Fruit fly (Drosophila melanogaster) whole organism, embryonic: ENCODE measurements around the gene CG5910.

Experiments used
- Ada2b ChIP-seq: fragments of 200-800 bp; sonication (Bioruptor generic); IDR thresholded peaks from 2 replicates; pipeline ENCODE4 v1.3.6; 2022; ENCODE audit warnings: missing biosample characterization, missing genetic modification characterization
- Adf1 ChIP-seq: fragments of 200-800 bp; sonication (Bioruptor generic); IDR thresholded peaks from 2 replicates; pipeline ENCODE4 v1.3.6; 2022; ENCODE audit warnings: missing biosample characterization, missing genetic modification characterization
- Bdp1 ChIP-seq: fragments of 200-800 bp; sonication (Bioruptor generic); optimal IDR thresholded peaks from 3 replicates; lab custom pipeline; 2016; ENCODE audit warnings: missing biosample characterization, missing genetic modification characterization
- BtbVII ChIP-seq: fragments of 200-800 bp; sonication (Bioruptor generic); optimal IDR thresholded peaks from 3 replicates; lab custom pipeline; 2017; ENCODE audit warnings: missing biosample characterization, mild to moderate bottlenecking, missing genetic modification characterization
- CG10267 ChIP-seq: fragments of 200-800 bp; sonication (Bioruptor generic); optimal IDR thresholded peaks from 2 replicates; lab custom pipeline; 2018; ENCODE audit warnings: missing biosample characterization, mild to moderate bottlenecking, missing genetic modification characterization, moderate library complexity
- CG10543 ChIP-seq: fragments of 200-800 bp; sonication (Bioruptor generic); optimal IDR thresholded peaks from 3 replicates; lab custom pipeline; 2017; ENCODE audit warnings: missing biosample characterization, mild to moderate bottlenecking, missing genetic modification characterization, moderate library complexity
- CG11247 ChIP-seq: fragments of 200-800 bp; sonication (Bioruptor generic); IDR thresholded peaks from 2 replicates; pipeline ENCODE4 v1.3.6; 2022; ENCODE audit warnings: missing biosample characterization, missing genetic modification characterization
- CG11456 ChIP-seq: fragments of 200-800 bp; sonication (Bioruptor generic); IDR thresholded peaks from 3 replicates; pipeline ENCODE4 v1.3.6; 2022; ENCODE audit warnings: missing biosample characterization, missing genetic modification characterization
- CG13287 ChIP-seq: fragments of 200-800 bp; sonication (Bioruptor generic); IDR thresholded peaks from 2 replicates; pipeline ENCODE4 v1.3.6; 2022; ENCODE audit warnings: missing biosample characterization, missing genetic modification characterization; ENCODE audit not compliant: partially characterized antibody
- CG14014 ChIP-seq: fragments of 200-800 bp; sonication (Bioruptor generic); IDR thresholded peaks from 2 replicates; pipeline ENCODE4 v1.3.6; 2022; ENCODE audit warnings: missing biosample characterization, missing genetic modification characterization
- CG14965 ChIP-seq: fragments of 200-800 bp; sonication (Bioruptor generic); optimal IDR thresholded peaks from 2 replicates; lab custom pipeline; 2016; ENCODE audit warnings: missing biosample characterization, missing genetic modification characterization, borderline replicate concordance
- CG18619 ChIP-seq: fragments of 200-800 bp; sonication (Bioruptor generic); optimal IDR thresholded peaks from 3 replicates; lab custom pipeline; 2017; ENCODE audit warnings: missing biosample characterization, mild to moderate bottlenecking, missing genetic modification characterization
- CG4328 ChIP-seq: fragments of 200-800 bp; sonication (Bioruptor generic); optimal IDR thresholded peaks from 3 replicates; lab custom pipeline; 2017; ENCODE audit warnings: missing biosample characterization, missing genetic modification reagents, missing genetic modification characterization
- CG7928 ChIP-seq: fragments of 200-800 bp; sonication (Bioruptor generic); optimal IDR thresholded peaks from 2 replicates; lab custom pipeline; 2017; ENCODE audit warnings: missing biosample characterization, mild to moderate bottlenecking, missing genetic modification characterization
- CG8388 ChIP-seq: fragments of 200-800 bp; sonication (Bioruptor generic); optimal IDR thresholded peaks from 2 replicates; lab custom pipeline; 2019; ENCODE audit warnings: missing biosample characterization, mild to moderate bottlenecking, missing genetic modification characterization, moderate library complexity
- CG8765 ChIP-seq: fragments of 200-800 bp; sonication (Bioruptor generic); IDR thresholded peaks from 2 replicates; pipeline ENCODE4 v1.3.6; 2022; ENCODE audit warnings: missing biosample characterization, missing genetic modification characterization
- CG8924 ChIP-seq: fragments of 200-800 bp; optimal IDR thresholded peaks from 3 replicates; lab custom pipeline; 2019; ENCODE audit warnings: missing biosample characterization, mild to moderate bottlenecking, missing genetic modification characterization, moderate library complexity
- CG9797 ChIP-seq: fragments of 200-800 bp; sonication (Bioruptor generic); optimal IDR thresholded peaks from 3 replicates; lab custom pipeline; 2018; ENCODE audit warnings: missing biosample characterization, mild to moderate bottlenecking, missing genetic modification characterization
- Dek ChIP-seq: fragments of 200-800 bp; sonication (Bioruptor generic); optimal IDR thresholded peaks from 3 replicates; lab custom pipeline; 2019; ENCODE audit warnings: missing biosample characterization, mild to moderate bottlenecking, missing genetic modification characterization, moderate library complexity
- Dp ChIP-seq: fragments of 200-800 bp; sonication (Bioruptor generic); optimal IDR thresholded peaks from 2 replicates; lab custom pipeline; 2018; ENCODE audit warnings: missing biosample characterization, mild to moderate bottlenecking, missing genetic modification characterization, moderate library complexity
- E2f1 ChIP-seq: fragments of 200-800 bp; sonication (Bioruptor generic); IDR thresholded peaks from 2 replicates; pipeline ENCODE4 v1.3.6; 2022; ENCODE audit warnings: missing biosample characterization, missing genetic modification characterization
- Hmx ChIP-seq: fragments of 200-800 bp; sonication (Bioruptor generic); optimal IDR thresholded peaks from 2 replicates; lab custom pipeline; 2016; ENCODE audit warnings: missing biosample characterization, missing genetic modification characterization
- Med ChIP-seq: fragments of 200-800 bp; sonication (Bioruptor generic); peaks from one replicate; lab custom pipeline; 2016; ENCODE audit warnings: missing biosample characterization, missing genetic modification characterization, mild to moderate bottlenecking, inconsistent platforms, moderate library complexity
- Neu2 ChIP-seq: fragments of 200-800 bp; sonication (Bioruptor generic); optimal IDR thresholded peaks from 3 replicates; lab custom pipeline; 2016; ENCODE audit warnings: missing biosample characterization, missing genetic modification characterization, borderline replicate concordance
- NfI ChIP-seq: fragments of 200-800 bp; sonication (Bioruptor generic); optimal IDR thresholded peaks from 3 replicates; lab custom pipeline; 2018; ENCODE audit warnings: missing biosample characterization, mild to moderate bottlenecking, missing genetic modification characterization, moderate library complexity
- Oaz ChIP-seq: fragments of 200-800 bp; sonication (Bioruptor generic); IDR thresholded peaks from 2 replicates; pipeline ENCODE4 v1.3.6; 2022; ENCODE audit warnings: missing biosample characterization, missing genetic modification characterization
- Rfx ChIP-seq: fragments of 200-800 bp; sonication (Bioruptor generic); IDR thresholded peaks from 2 replicates; pipeline ENCODE4 v1.3.6; 2022; ENCODE audit warnings: missing biosample characterization, missing genetic modification characterization
- chinmo ChIP-seq: fragments of 200-800 bp; sonication (Bioruptor generic); IDR thresholded peaks from 4 replicates; pipeline ENCODE4 v1.3.6; 2022; ENCODE audit warnings: missing biosample characterization, missing genetic modification characterization; ENCODE audit not compliant: partially characterized antibody
- ci ChIP-seq: fragments of 200-800 bp; sonication (Bioruptor generic); IDR thresholded peaks from 3 replicates; pipeline ENCODE4 v1.3.6; 2022; ENCODE audit warnings: missing biosample characterization, missing genetic modification characterization
- crol ChIP-seq: fragments of 200-800 bp; sonication (Bioruptor generic); IDR thresholded peaks from 2 replicates; pipeline ENCODE4 v1.3.6; 2022; ENCODE audit warnings: missing biosample characterization, missing genetic modification characterization
- cwo ChIP-seq: fragments of 200-800 bp; sonication (Bioruptor generic); optimal IDR thresholded peaks from 3 replicates; lab custom pipeline; 2017; ENCODE audit warnings: missing biosample characterization, missing genetic modification characterization, mild to moderate bottlenecking, moderate library complexity, missing genetic modification reagents
- ewg ChIP-seq: fragments of 200-800 bp; sonication (Bioruptor generic); optimal IDR thresholded peaks from 3 replicates; lab custom pipeline; 2017; ENCODE audit warnings: mild to moderate bottlenecking, missing biosample characterization, missing genetic modification reagents, missing genetic modification characterization
- fd102C ChIP-seq: fragments of 200-800 bp; sonication (Bioruptor generic); optimal IDR thresholded peaks from 2 replicates; lab custom pipeline; 2018; ENCODE audit warnings: missing biosample characterization, mild to moderate bottlenecking, missing genetic modification characterization, moderate library complexity
- gro ChIP-seq: fragments of 200-800 bp; sonication (Bioruptor generic); optimal IDR thresholded peaks from 2 replicates; lab custom pipeline; 2016; ENCODE audit warnings: missing biosample characterization, missing genetic modification characterization
- hb ChIP-seq: fragments of 200-800 bp; sonication (Bioruptor generic); IDR thresholded peaks from 3 replicates; pipeline ENCODE4 v1.3.6; 2022; ENCODE audit warnings: missing biosample characterization, missing genetic modification characterization; ENCODE audit not compliant: partially characterized antibody
- inv ChIP-seq: fragments of 200-800 bp; sonication (Bioruptor generic); IDR thresholded peaks from 2 replicates; pipeline ENCODE4 v1.3.6; 2022; ENCODE audit warnings: missing biosample characterization, missing genetic modification characterization; ENCODE audit not compliant: partially characterized antibody
- mirr ChIP-seq: fragments of 200-800 bp; sonication (Bioruptor generic); optimal IDR thresholded peaks from 3 replicates; lab custom pipeline; 2018; ENCODE audit warnings: missing biosample characterization, mild to moderate bottlenecking, missing genetic modification characterization
- nau ChIP-seq: fragments of 200-800 bp; sonication (Bioruptor generic); optimal IDR thresholded peaks from 3 replicates; lab custom pipeline; 2017; ENCODE audit warnings: missing biosample characterization, mild to moderate bottlenecking, missing genetic modification characterization, missing genetic modification reagents
- pnt ChIP-seq: fragments of 200-800 bp; sonication (Bioruptor generic); optimal IDR thresholded peaks from 3 replicates; lab custom pipeline; 2016; ENCODE audit warnings: missing biosample characterization, missing genetic modification characterization
- psq ChIP-seq: fragments of 200-800 bp; sonication (Bioruptor generic); optimal IDR thresholded peaks from 2 replicates; lab custom pipeline; 2017; ENCODE audit warnings: missing biosample characterization, missing genetic modification characterization
- so ChIP-seq: fragments of 200-800 bp; sonication (Bioruptor generic); IDR thresholded peaks from 3 replicates; pipeline ENCODE4 v1.3.6; 2022; ENCODE audit warnings: missing biosample characterization, missing genetic modification characterization
- sr ChIP-seq: fragments of 200-800 bp; sonication (Bioruptor generic); IDR thresholded peaks from 3 replicates; pipeline ENCODE4 v1.3.6; 2022; ENCODE audit warnings: missing biosample characterization, missing genetic modification characterization
- sug ChIP-seq: fragments of 200-800 bp; optimal IDR thresholded peaks from 2 replicates; lab custom pipeline; 2019; ENCODE audit warnings: missing biosample characterization, mild to moderate bottlenecking, missing genetic modification characterization, moderate library complexity
- tio ChIP-seq: fragments of 200-800 bp; sonication (Bioruptor generic); optimal IDR thresholded peaks from 2 replicates; lab custom pipeline; 2017; ENCODE audit warnings: missing biosample characterization, missing genetic modification characterization, inconsistent platforms
- unpg ChIP-seq: fragments of 200-800 bp; sonication (Bioruptor generic); optimal IDR thresholded peaks from 3 replicates; lab custom pipeline; 2018; ENCODE audit warnings: missing biosample characterization, mild to moderate bottlenecking, missing genetic modification characterization, moderate library complexity
- z ChIP-seq: fragments of 200-800 bp; sonication (Bioruptor generic); IDR thresholded peaks from 3 replicates; pipeline ENCODE4 v1.3.6; 2022; ENCODE audit warnings: missing biosample characterization, missing genetic modification characterization

The CG5910 gene

DNA sequence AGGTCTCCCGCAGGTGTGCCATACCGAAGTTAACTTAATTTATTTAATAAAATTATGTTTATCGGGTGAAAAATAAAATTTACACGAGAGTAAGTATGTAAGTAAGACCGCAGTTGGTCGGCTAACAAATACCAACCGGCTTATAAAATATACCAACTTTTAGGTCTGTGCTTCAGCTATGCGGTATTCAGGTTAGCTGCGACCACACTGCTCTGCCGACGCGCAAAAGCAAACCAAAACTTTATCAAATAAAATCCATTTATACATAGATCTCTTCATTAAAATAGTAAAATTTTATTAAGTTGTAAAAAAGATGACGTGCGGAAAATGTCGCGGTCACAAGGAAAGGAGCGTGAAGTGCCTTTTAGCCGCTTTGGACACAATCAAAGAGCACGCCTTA lies 6.2 kb upstream of the CG5910 start, which contains the start of the genes mRpL15 and CtIP (continued):
- TF ChIP-seq Dp (GFP tag; lab: Kevin White, UChicago) (peak; percentile 62), sug (tag; lab: Kevin White, UChicago) (peak; percentile 1), CG10267 (tag; lab: Kevin White, UChicago) (peak; percentile 26), CG13287 (peak; percentile 51; the same call in 1 of the 2 replicates), CG8924 (tag; lab: Kevin White, UChicago) (peak; percentile 3), Ada2b (GFP tag; lab: Robert Waterston, UW) (no peak), CG9797 (peak; percentile 83)

dm6 chr3L:20439772-20440171 lies 2.4 kb upstream of the CG5910 start, which contains the start of gene Hpd:
Gene Hpd, minus strand, starts transcription at chr3L:20439872.
- TF ChIP-seq chinmo (0 out of 4 replicates have a peak, but pooled peaks have one; percentile 8), ci (GFP tag; lab: Robert Waterston, UW) (no peak)
- TF ChIP-seq, all 482 proteins: peak for 1

- no peak for TF ChIP-seq CG7928
- TF ChIP-seq gro: peak; percentile 37
- TF ChIP-seq fd102C: no peak
- 0 out of 2 replicates have a peak, but pooled peaks have one; percentile 5 for TF ChIP-seq Rfx (GFP tag; lab: Robert Waterston, UW)
- TF ChIP-seq tio (GFP tag; lab: Kevin White, UChicago): no peak
- TF ChIP-seq CG10543 (GFP tag; lab: Kevin White, UChicago): peak; percentile 53
- no peak for TF ChIP-seq so (GFP tag; lab: Robert Waterston, UW)
- no peak for TF ChIP-seq Hmx (GFP tag; lab: Kevin White, UChicago)
- peak; percentile 74 for TF ChIP-seq Med (GFP tag; lab: Kevin White, UChicago)
- no peak for TF ChIP-seq psq (GFP tag; lab: Kevin White, UChicago)
- TF ChIP-seq CG11247 (GFP tag; lab: Robert Waterston, UW): 0 out of 2 replicates have a peak, but pooled peaks have one; percentile 9
- no peak for TF ChIP-seq CG14014 (GFP tag; lab: Robert Waterston, UW)
- no peak for TF ChIP-seq Dek (tag; lab: Kevin White, UChicago)
- peak; percentile 92 for TF ChIP-seq nau (GFP tag; lab: Kevin White, UChicago)
- no peak for TF ChIP-seq Adf1 (GFP tag; lab: Robert Waterston, UW)
- no peak for TF ChIP-seq CG18619 (GFP tag; lab: Kevin White, UChicago)
- no peak for TF ChIP-seq E2f1
- peak; percentile 98 for TF ChIP-seq sr (GFP tag; lab: Robert Waterston, UW)
- peak; percentile 44 for TF ChIP-seq CG4328 (GFP tag; lab: Kevin White, UChicago)
- no peak for TF ChIP-seq Bdp1 (GFP tag; lab: Kevin White, UChicago)
- peak; percentile 17 for TF ChIP-seq cwo (GFP tag; lab: Kevin White, UChicago)
- no peak for TF ChIP-seq unpg (GFP tag; lab: Kevin White, UChicago)
- TF ChIP-seq pnt (GFP tag; lab: Kevin White, UChicago): no peak
- no peak for TF ChIP-seq Oaz (GFP tag; lab: Robert Waterston, UW)
- TF ChIP-seq z (GFP tag; lab: Robert Waterston, UW): no peak
- TF ChIP-seq inv (GFP tag; lab: Robert Waterston, UW): no peak
- peak; percentile 53 for TF ChIP-seq mirr (GFP tag; lab: Kevin White, UChicago)
- no peak for TF ChIP-seq NfI (GFP tag; lab: Kevin White, UChicago)
- TF ChIP-seq Neu2 (GFP tag; lab: Kevin White, UChicago): no peak
- no peak for TF ChIP-seq ewg
- TF ChIP-seq CG8765 (GFP tag; lab: Robert Waterston, UW): no peak
- TF ChIP-seq BtbVII (GFP tag; lab: Kevin White, UChicago): no peak
- TF ChIP-seq CG8388: no peak
- TF ChIP-seq hb: no peak
- TF ChIP-seq crol (GFP tag; lab: Robert Waterston, UW): peak; percentile 25; the same call in 1 of the 2 replicates
- TF ChIP-seq chinmo: peak; percentile 30; the same call in 1 of the 4 replicates
- no peak for TF ChIP-seq CG11456 (GFP tag; lab: Robert Waterston, UW)
- no peak for TF ChIP-seq CG14965 (GFP tag; lab: Kevin White, UChicago)
Observed at dm6 chr3L:20440902-20441429, 1.3 kb upstream of the CG5910 start.
